Worm (Caenorhabditis elegans) whole organism, L4 larva: ENCODE data around the gene B0524.3.
A peak's percentile ranks its signal among the peaks of the same experiment; 100 is the strongest.

Experiments used
- F10B5.3 ChIP-seq: sonication (generic microtip); optimal IDR thresholded peaks from 2 replicates; lab custom pipeline; 2016; ENCODE audit warnings: mild to moderate bottlenecking, missing genetic modification characterization, missing compliant biosample characterization
- F44E2.7 ChIP-seq: fragments of 200-800 bp; sonication (Bioruptor generic); IDR thresholded peaks from 2 replicates; pipeline ENCODE4 v2.1.2; 2022; ENCODE audit warnings: missing genetic modification characterization, missing compliant biosample characterization
- T20F7.1 ChIP-seq: fragments of 200-800 bp; sonication (Bioruptor generic); optimal IDR thresholded peaks from 2 replicates; lab custom pipeline; 2018; ENCODE audit warnings: mild to moderate bottlenecking, missing genetic modification characterization, missing compliant biosample characterization
- Y105C5A.15 ChIP-seq: fragments of 200-800 bp; sonication (Bioruptor generic); IDR thresholded peaks from 2 replicates; pipeline ENCODE4 v1.3.6; 2022; ENCODE audit warnings: missing genetic modification characterization, missing compliant biosample characterization
- Y5F2A.4 ChIP-seq: fragments of 200-800 bp; sonication (Bioruptor generic); optimal IDR thresholded peaks from 2 replicates; lab custom pipeline; 2018; ENCODE audit warnings: mild to moderate bottlenecking, missing genetic modification characterization, missing compliant biosample characterization
- ZK337.2 ChIP-seq: fragments of 200-800 bp; sonication (Bioruptor generic); IDR thresholded peaks from 2 replicates; pipeline ENCODE4 v1.3.6; 2022; ENCODE audit warnings: missing genetic modification reagents, missing genetic modification characterization, missing compliant biosample characterization
- aha-1 ChIP-seq: fragments of 150-350 bp; peaks from one replicate; lab custom pipeline; 2014; ENCODE audit warnings: missing biosample characterization, missing genetic modification characterization
- aly-2 ChIP-seq: sonication (generic microtip); optimal IDR thresholded peaks from 2 replicates; lab custom pipeline; 2018; ENCODE audit warnings: missing biosample characterization, missing genetic modification characterization
- ama-1 ChIP-seq: fragments of 150-350 bp; optimal IDR thresholded peaks from 2 replicates; lab custom pipeline; 2014; ENCODE audit warnings: inconsistent platforms, mixed read lengths
- arid-1 ChIP-seq: fragments of 200-800 bp; sonication (Bioruptor generic); conservative IDR thresholded peaks from 2 replicates; pipeline ENCODE4 v1.3.6; 2022; ENCODE audit warnings: missing genetic modification reagents, missing genetic modification characterization, missing compliant biosample characterization
- ceh-28 ChIP-seq: fragments of 150-350 bp; optimal IDR thresholded peaks from 2 replicates; lab custom pipeline; 2014; ENCODE audit warnings: missing biosample characterization, missing genetic modification reagents, missing genetic modification characterization
- ceh-32 ChIP-seq: sonication (generic microtip); optimal IDR thresholded peaks from 2 replicates; lab custom pipeline; 2016; ENCODE audit warnings: mild to moderate bottlenecking, missing genetic modification characterization, missing compliant biosample characterization; ENCODE audit not compliant: poor library complexity
- ceh-44 ChIP-seq: fragments of 200-800 bp; sonication (Bioruptor generic); IDR thresholded peaks from 2 replicates; pipeline ENCODE4 v1.3.6; 2022; ENCODE audit warnings: missing genetic modification reagents, missing genetic modification characterization, missing compliant biosample characterization
- ceh-62 ChIP-seq: sonication (generic microtip); optimal IDR thresholded peaks from 2 replicates; lab custom pipeline; 2017; ENCODE audit warnings: missing biosample characterization, missing genetic modification characterization
- ceh-82 ChIP-seq: sonication (generic microtip); optimal IDR thresholded peaks from 2 replicates; lab custom pipeline; 2017; ENCODE audit warnings: missing biosample characterization, missing genetic modification characterization
- ces-1 ChIP-seq: fragments of 150-350 bp; sonication (generic microtip); optimal IDR thresholded peaks from 4 replicates; lab custom pipeline; 2014; ENCODE audit warnings: missing biosample characterization, missing genetic modification reagents, missing genetic modification characterization
- dve-1 ChIP-seq: sonication (generic microtip); optimal IDR thresholded peaks from 2 replicates; lab custom pipeline; 2017; ENCODE audit warnings: antibody characterized with exemption, mild to moderate bottlenecking, missing genetic modification characterization, missing compliant biosample characterization; ENCODE audit not compliant: insufficient read depth
- fkh-10 ChIP-seq: fragments of 150-350 bp; optimal IDR thresholded peaks from 2 replicates; lab custom pipeline; 2014; ENCODE audit warnings: missing biosample characterization, missing genetic modification reagents, missing genetic modification characterization
- fos-1 ChIP-seq: fragments of 150-350 bp; optimal IDR thresholded peaks from 2 replicates; lab custom pipeline; 2014; ENCODE audit warnings: missing biosample characterization, missing genetic modification characterization
- hif-1 ChIP-seq, 2 experiments: sonication (generic microtip); optimal IDR thresholded peaks; 2 replicates each; lab custom pipeline; 2016 to 2017; ENCODE audit warnings: missing compliant biosample characterization in 2 of 2, missing genetic modification characterization in 2 of 2, missing genetic modification reagents in 2 of 2, missing genotype in 2 of 2, mild to moderate bottlenecking in 1 of 2
- hlh-11 ChIP-seq: fragments of 200-800 bp; sonication (Bioruptor generic); optimal IDR thresholded peaks from 2 replicates; lab custom pipeline; 2018; ENCODE audit warnings: mild to moderate bottlenecking, missing genetic modification characterization, missing compliant biosample characterization
- hlh-30 ChIP-seq: sonication (generic microtip); optimal IDR thresholded peaks from 2 replicates; lab custom pipeline; 2017; ENCODE audit warnings: antibody characterized with exemption, mild to moderate bottlenecking, missing genetic modification characterization, missing compliant biosample characterization; ENCODE audit not compliant: insufficient read depth
- hmg-1.1 ChIP-seq: fragments of 200-800 bp; sonication (Bioruptor generic); IDR thresholded peaks from 2 replicates; pipeline ENCODE4 v1.3.6; 2022; ENCODE audit warnings: missing genetic modification reagents, missing genetic modification characterization, missing compliant biosample characterization
- lin-1 ChIP-seq: fragments of 200-800 bp; sonication (Bioruptor generic); IDR thresholded peaks from 2 replicates; pipeline ENCODE4 v1.3.6; 2022; ENCODE audit warnings: missing genetic modification reagents, missing genetic modification characterization, missing compliant biosample characterization
- lin-13 ChIP-seq: fragments of 150-350 bp; optimal IDR thresholded peaks from 2 replicates; lab custom pipeline; 2014; ENCODE audit warnings: missing biosample characterization, missing genetic modification reagents, missing genetic modification characterization
- lin-15B ChIP-seq: fragments of 150-350 bp; sonication (generic microtip); optimal IDR thresholded peaks from 3 replicates; lab custom pipeline; 2014; ENCODE audit warnings: missing biosample characterization, missing genetic modification characterization
- lin-39 ChIP-seq: fragments of 150-350 bp; optimal IDR thresholded peaks from 2 replicates; lab custom pipeline; 2014; ENCODE audit warnings: missing biosample characterization, missing genetic modification reagents, missing genetic modification characterization
- lsy-2 ChIP-seq, 2 experiments: fragments of 150-350 bp in 1 of 2; sonication (generic microtip) in 1 of 2; optimal IDR thresholded peaks; 2 replicates each; lab custom pipeline; 2014 to 2017; ENCODE audit warnings: missing biosample characterization in 2 of 2, missing genetic modification characterization in 2 of 2
- madf-5 ChIP-seq, 2 experiments: fragments of 200-800 bp; sonication (Bioruptor generic); IDR thresholded peaks; 2 replicates each; pipeline ENCODE4 v1.3.6; 2022; ENCODE audit warnings: missing compliant biosample characterization in 2 of 2, missing genetic modification characterization in 2 of 2
- madf-9 ChIP-seq: fragments of 200-800 bp; sonication (Bioruptor generic); conservative IDR thresholded peaks from 2 replicates; pipeline ENCODE4 v1.3.6; 2022; ENCODE audit warnings: missing genetic modification reagents, missing genetic modification characterization, missing compliant biosample characterization
- mxl-3 ChIP-seq: fragments of 200-800 bp; sonication (Bioruptor generic); optimal IDR thresholded peaks from 2 replicates; lab custom pipeline; 2018; ENCODE audit warnings: mild to moderate bottlenecking, missing genetic modification characterization, missing compliant biosample characterization
- nhr-111 ChIP-seq: fragments of 200-800 bp; sonication (Bioruptor generic); optimal IDR thresholded peaks from 2 replicates; lab custom pipeline; 2018; ENCODE audit warnings: mild to moderate bottlenecking, missing genetic modification characterization, missing compliant biosample characterization
- nhr-237 ChIP-seq: sonication (generic microtip); optimal IDR thresholded peaks from 2 replicates; lab custom pipeline; 2017; ENCODE audit warnings: missing biosample characterization, missing genetic modification characterization
- nhr-42 ChIP-seq: fragments of 200-800 bp; sonication (Bioruptor generic); IDR thresholded peaks from 2 replicates; pipeline ENCODE4 v1.3.6; 2022; ENCODE audit warnings: missing genetic modification characterization, missing compliant biosample characterization
- nhr-6 ChIP-seq: fragments of 150-350 bp; optimal IDR thresholded peaks from 2 replicates; lab custom pipeline; 2014; ENCODE audit warnings: missing biosample characterization, missing genetic modification characterization
- nhr-76 ChIP-seq: fragments of 150-350 bp; optimal IDR thresholded peaks from 2 replicates; lab custom pipeline; 2014; ENCODE audit warnings: missing biosample characterization, missing genetic modification characterization
- pha-4 ChIP-seq, 2 experiments: fragments of 150-350 bp in 1 of 2; fragments of 200-800 bp in 1 of 2; sonication (Bioruptor generic) in 1 of 2; IDR thresholded peaks in 1 of 2; optimal IDR thresholded peaks in 1 of 2; 2 replicates each; pipeline versions ENCODE4 v1.3.6 to Lab custom; 2014 to 2022; ENCODE audit warnings: missing genetic modification characterization in 2 of 2, missing genetic modification reagents in 2 of 2, missing biosample characterization in 1 of 2, missing compliant biosample characterization in 1 of 2
- php-3 ChIP-seq: fragments of 200-800 bp; sonication (Bioruptor generic); IDR thresholded peaks from 2 replicates; pipeline ENCODE4 v1.3.6; 2022; ENCODE audit warnings: missing genetic modification reagents, missing genetic modification characterization, missing compliant biosample characterization
- saeg-2 ChIP-seq: fragments of 200-800 bp; sonication (Bioruptor generic); IDR thresholded peaks from 2 replicates; pipeline ENCODE4 v1.3.6; 2022; ENCODE audit warnings: missing genetic modification reagents, missing genetic modification characterization, missing compliant biosample characterization
- sdz-12 ChIP-seq: fragments of 200-800 bp; sonication (Bioruptor generic); optimal IDR thresholded peaks from 2 replicates; lab custom pipeline; 2018; ENCODE audit warnings: mild to moderate bottlenecking, missing genetic modification characterization, missing compliant biosample characterization
- skn-1 ChIP-seq: fragments of 150-350 bp; optimal IDR thresholded peaks from 2 replicates; lab custom pipeline; 2014; ENCODE audit warnings: missing biosample characterization, missing genetic modification characterization
- snpc-1.2 ChIP-seq: fragments of 200-800 bp; sonication (Bioruptor generic); IDR thresholded peaks from 2 replicates; pipeline ENCODE4 v1.3.6; 2022; ENCODE audit warnings: missing genetic modification reagents, missing genetic modification characterization, missing compliant biosample characterization
- snpc-4 ChIP-seq: fragments of 150-350 bp; optimal IDR thresholded peaks from 2 replicates; lab custom pipeline; 2014; ENCODE audit warnings: missing biosample characterization, missing genetic modification characterization
- spr-3 ChIP-seq: fragments of 200-800 bp; sonication (Bioruptor generic); optimal IDR thresholded peaks from 2 replicates; lab custom pipeline; 2018; ENCODE audit warnings: mild to moderate bottlenecking, missing genetic modification characterization, missing compliant biosample characterization
- unc-130 ChIP-seq: sonication (generic microtip); optimal IDR thresholded peaks from 2 replicates; lab custom pipeline; 2016; ENCODE audit warnings: missing genetic modification reagents, missing genetic modification characterization, missing compliant biosample characterization
- unc-39 ChIP-seq: sonication (generic microtip); optimal IDR thresholded peaks from 2 replicates; lab custom pipeline; 2017; ENCODE audit warnings: missing biosample characterization, missing genetic modification characterization
- unc-62 ChIP-seq, 3 experiments: fragments of 150-350 bp in 1 of 3; sonication (generic microtip); optimal IDR thresholded peaks in 2 of 3; peaks in 1 of 3; 1 replicate in 1 of 3; 2 replicates in 2 of 3; lab custom pipeline; 2014 to 2017; ENCODE audit warnings: missing biosample characterization in 3 of 3, missing genetic modification characterization in 3 of 3, missing genetic modification reagents in 3 of 3, missing genotype in 1 of 3
- zag-1 ChIP-seq: fragments of 150-350 bp; optimal IDR thresholded peaks from 2 replicates; lab custom pipeline; 2014; ENCODE audit warnings: missing biosample characterization, missing genetic modification characterization
- zip-2 ChIP-seq: fragments of 150-350 bp; optimal IDR thresholded peaks from 2 replicates; lab custom pipeline; 2014; ENCODE audit warnings: missing biosample characterization, missing genetic modification characterization
- ztf-7 ChIP-seq: fragments of 150-350 bp; optimal IDR thresholded peaks from 2 replicates; lab custom pipeline; 2014; ENCODE audit warnings: missing biosample characterization, missing genetic modification characterization

B0524.3 gene

DNA sequence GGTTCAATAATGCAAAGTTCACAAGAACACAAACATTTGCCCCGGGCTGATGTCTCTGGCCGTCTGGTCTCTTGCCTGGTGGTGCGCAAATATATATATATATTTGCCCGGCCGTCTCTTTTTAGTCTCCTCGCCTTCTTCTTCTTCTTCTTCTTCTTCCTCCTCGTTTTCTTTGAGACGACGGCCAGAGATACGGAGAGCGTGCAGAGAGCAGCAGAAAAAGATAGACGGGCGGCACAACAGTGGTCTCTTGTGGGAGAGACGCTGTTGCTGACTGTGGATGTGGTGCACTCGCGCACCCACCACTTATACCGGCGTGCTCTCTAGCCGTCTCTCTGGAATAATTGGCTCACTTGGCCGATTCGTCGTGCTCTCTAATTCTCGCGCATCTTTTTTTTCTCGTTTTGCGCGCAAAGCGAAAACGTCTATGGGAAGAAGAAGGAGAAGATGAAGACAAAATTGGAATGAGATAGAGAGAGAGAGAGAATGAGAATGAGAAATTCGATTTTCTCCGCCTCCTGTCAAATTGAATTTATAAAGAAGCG, 33.8 kb downstream of the B0524.3 start (continued):
- TF ChIP-seq saeg-2 (GFP tag; lab: Robert Waterston, UW) (peak; percentile 97), nhr-111 (GFP tag; lab: Kevin White, UChicago) (no peak), nhr-42 (peak; percentile 73; the same call in 1 of the 2 replicates), fos-1 (tag; lab: Kevin White, UChicago) (peak; percentile 81), ceh-32 (tag; lab: Kevin White, UChicago) (peak; percentile 79), ceh-44 (GFP tag; lab: Robert Waterston, UW) (no peak), aha-1 (peak; percentile 99), ama-1 (lab: Kevin White, UChicago) (peak; percentile 38), Y5F2A.4 (GFP tag; lab: Kevin White, UChicago) (no peak), unc-130 (GFP tag; lab: Kevin White, UChicago) (no peak), skn-1 (no peak), lin-15B (tag; lab: Kevin White, UChicago) (no peak), hlh-30 (tag; lab: Kevin White, UChicago) (peak; percentile 90), unc-62 (GFP tag; optimal IDR thresholded peaks at IDR 0.05 in 1 of 2; lab: Kevin White, UChicago) (peak in 1 of 2 experiments; percentile 100), unc-62 (tag; optimal IDR thresholded peaks at IDR 0.05; lab: Kevin White, UChicago) (no peak), Y105C5A.15 (no peak), lsy-2 (tag; optimal IDR thresholded peaks at IDR 0.05; lab: Kevin White, UChicago) (peak; percentile 85 to 86), nhr-6 (peak; percentile 65), ces-1 (peak; percentile 96), nhr-237 (no peak), sdz-12 (GFP tag; lab: Kevin White, UChicago) (no peak), F10B5.3 (peak; percentile 71), hmg-1.1 (peak; percentile 93), fkh-10 (GFP tag; lab: Kevin White, UChicago) (peak; percentile 96), aly-2 (tag; lab: Kevin White, UChicago) (no peak), T20F7.1 (GFP tag; lab: Kevin White, UChicago) (peak; percentile 56), hlh-11 (tag; lab: Kevin White, UChicago) (peak; percentile 100), lin-1 (GFP tag; lab: Robert Waterston, UW) (peak; percentile 74), php-3 (peak; percentile 67), snpc-1.2 (GFP tag; lab: Robert Waterston, UW) (no peak), madf-9 (GFP tag; lab: Robert Waterston, UW) (peak; percentile 62), spr-3 (peak; percentile 63), lin-39 (tag; lab: Kevin White, UChicago) (no peak), zip-2 (tag; lab: Kevin White, UChicago) (no peak), ceh-82 (no peak), F44E2.7 (GFP tag; lab: Robert Waterston, UW) (no peak), ZK337.2 (GFP tag; lab: Robert Waterston, UW) (peak; percentile 56; the same call in 1 of the 2 replicates), ztf-7 (tag; lab: Kevin White, UChicago) (peak; percentile 20), snpc-4 (peak; percentile 46), nhr-76 (tag; lab: Kevin White, UChicago) (peak; percentile 66), hif-1 (tag; optimal IDR thresholded peaks at IDR 0.05; lab: Kevin White, UChicago) (peak; percentile 80 to 83), unc-39 (tag; lab: Kevin White, UChicago) (no peak), mxl-3 (GFP tag; lab: Kevin White, UChicago) (peak; percentile 89), pha-4 (GFP tag; IDR thresholded peaks at IDR 0.05; lab: Robert Waterston, UW) (peak; percentile 98), pha-4 (tag; optimal IDR thresholded peaks at IDR 0.05; lab: Kevin White, UChicago) (peak; percentile 29), dve-1 (tag; lab: Kevin White, UChicago) (peak; percentile 94), lin-13 (GFP tag; lab: Kevin White, UChicago) (peak; percentile 93), arid-1 (GFP tag; lab: Robert Waterston, UW) (no peak), ceh-62 (tag; lab: Kevin White, UChicago) (no peak), ceh-28 (tag; lab: Kevin White, UChicago) (peak; percentile 26), zag-1 (no peak), madf-5 (GFP tag; IDR thresholded peaks at IDR 0.05; lab: Robert Waterston, UW) (no peak)
